Worm (Caenorhabditis elegans) whole organism, L1 larva: ENCODE measurements around the gene clc-28.

ENCODE experiments used
- C04F5.9 ChIP-seq: sonication (generic microtip); optimal IDR thresholded peaks from 2 replicates; lab custom pipeline; 2016; ENCODE audit warnings: missing genetic modification characterization, missing compliant biosample characterization
- C16A3.4 ChIP-seq: fragments of 150-350 bp; optimal IDR thresholded peaks from 2 replicates; lab custom pipeline; 2014; ENCODE audit warnings: missing biosample characterization, missing genetic modification characterization
- C34B4.2 ChIP-seq: sonication (generic microtip); optimal IDR thresholded peaks from 2 replicates; lab custom pipeline; 2017; ENCODE audit warnings: mild to moderate bottlenecking, missing genetic modification characterization, missing compliant biosample characterization
- Y116A8C.19 ChIP-seq: sonication (generic microtip); optimal IDR thresholded peaks from 2 replicates; lab custom pipeline; 2016; ENCODE audit warnings: missing compliant biosample characterization, missing genetic modification characterization, borderline replicate concordance
- aha-1 ChIP-seq: fragments of 150-350 bp; optimal IDR thresholded peaks from 2 replicates; lab custom pipeline; 2014; ENCODE audit warnings: missing biosample characterization, missing genetic modification characterization
- aly-2 ChIP-seq: fragments of 150-350 bp; optimal IDR thresholded peaks from 2 replicates; lab custom pipeline; 2014; ENCODE audit warnings: missing biosample characterization, missing genetic modification characterization
- ama-1 ChIP-seq: fragments of 150-350 bp; optimal IDR thresholded peaks from 2 replicates; lab custom pipeline; 2014
- blmp-1 ChIP-seq: fragments of 150-350 bp; optimal IDR thresholded peaks from 2 replicates; lab custom pipeline; 2014; ENCODE audit warnings: missing biosample characterization, missing genetic modification characterization
- ceh-90 ChIP-seq: sonication (generic microtip); optimal IDR thresholded peaks from 2 replicates; lab custom pipeline; 2016; ENCODE audit warnings: missing genetic modification characterization, missing compliant biosample characterization
- ces-1 ChIP-seq: fragments of 150-350 bp; optimal IDR thresholded peaks from 2 replicates; lab custom pipeline; 2014; ENCODE audit warnings: missing biosample characterization, missing genetic modification reagents, missing genetic modification characterization
- efl-1 ChIP-seq, 4 experiments: fragments of 150-350 bp; optimal IDR thresholded peaks in 3 of 4; peaks in 1 of 4; 1 replicate in 1 of 4; 2 replicates in 3 of 4; lab custom pipeline; 2014; ENCODE audit warnings: missing biosample characterization in 2 of 4, missing genetic modification characterization in 2 of 4, missing genetic modification reagents in 2 of 4
- egl-13 ChIP-seq: sonication (generic microtip); optimal IDR thresholded peaks from 2 replicates; lab custom pipeline; 2016; ENCODE audit warnings: missing genotype, missing genetic modification reagents, missing genetic modification characterization, missing compliant biosample characterization
- egl-27 ChIP-seq, 2 experiments: fragments of 150-350 bp in 1 of 2; sonication (generic microtip); optimal IDR thresholded peaks; 3 replicates each; lab custom pipeline; 2017 to 2018; ENCODE audit warnings: missing biosample characterization in 2 of 2, missing genetic modification characterization in 2 of 2, missing genetic modification reagents in 2 of 2
- elt-2 ChIP-seq: sonication (generic microtip); optimal IDR thresholded peaks from 2 replicates; lab custom pipeline; 2016; ENCODE audit warnings: missing genetic modification characterization, mild to moderate bottlenecking, inconsistent platforms, missing compliant biosample characterization, missing genetic modification reagents
- elt-3 ChIP-seq, 6 experiments: fragments of 150-350 bp in 1 of 6; sonication (generic microtip); optimal IDR thresholded peaks; 2 replicates each; lab custom pipeline; 2017 to 2018; ENCODE audit warnings: missing biosample characterization in 6 of 6, missing genetic modification characterization in 6 of 6, inconsistent platforms in 1 of 6
- fkh-4 ChIP-seq: sonication (generic microtip); optimal IDR thresholded peaks from 2 replicates; lab custom pipeline; 2016; ENCODE audit warnings: missing compliant biosample characterization, missing genetic modification characterization, borderline replicate concordance
- fkh-8 ChIP-seq: sonication (generic microtip); optimal IDR thresholded peaks from 2 replicates; lab custom pipeline; 2016; ENCODE audit warnings: mild to moderate bottlenecking, missing genetic modification characterization, missing compliant biosample characterization
- fos-1 ChIP-seq: fragments of 150-350 bp; optimal IDR thresholded peaks from 2 replicates; lab custom pipeline; 2014; ENCODE audit warnings: missing biosample characterization, missing genetic modification characterization
- grh-1 ChIP-seq: fragments of 200-800 bp; sonication (Bioruptor generic); IDR thresholded peaks from 2 replicates; pipeline ENCODE4 v1.3.6; 2022; ENCODE audit warnings: missing genetic modification reagents, missing genetic modification characterization, missing compliant biosample characterization
- hlh-17 ChIP-seq: fragments of 200-800 bp; sonication (Bioruptor generic); optimal IDR thresholded peaks from 2 replicates; lab custom pipeline; 2018; ENCODE audit warnings: missing genetic modification characterization, mild to moderate bottlenecking, missing compliant biosample characterization, moderate library complexity, borderline replicate concordance
- hlh-4 ChIP-seq: sonication (generic microtip); optimal IDR thresholded peaks from 2 replicates; lab custom pipeline; 2016; ENCODE audit warnings: mild to moderate bottlenecking, missing genetic modification characterization, missing compliant biosample characterization
- hpl-2 ChIP-seq: fragments of 150-350 bp; optimal IDR thresholded peaks from 2 replicates; lab custom pipeline; 2014; ENCODE audit warnings: missing biosample characterization, missing genetic modification reagents, missing genetic modification characterization
- irx-1 ChIP-seq: sonication (generic microtip); optimal IDR thresholded peaks from 2 replicates; lab custom pipeline; 2016; ENCODE audit warnings: missing genetic modification characterization, missing compliant biosample characterization
- isw-1 ChIP-seq: fragments of 200-800 bp; sonication (Bioruptor generic); IDR thresholded peaks from 2 replicates; pipeline ENCODE4 v1.3.6; 2022; ENCODE audit warnings: missing genetic modification characterization, missing compliant biosample characterization
- jun-1 ChIP-seq: fragments of 150-350 bp; optimal IDR thresholded peaks from 2 replicates; lab custom pipeline; 2014; ENCODE audit warnings: missing biosample characterization, missing genetic modification reagents, missing genetic modification characterization
- lin-13 ChIP-seq: fragments of 150-350 bp; optimal IDR thresholded peaks from 2 replicates; lab custom pipeline; 2014; ENCODE audit warnings: missing biosample characterization, missing genetic modification reagents, missing genetic modification characterization
- lin-14 ChIP-seq: fragments of 200-800 bp; sonication (Bioruptor generic); optimal IDR thresholded peaks from 2 replicates; lab custom pipeline; 2018; ENCODE audit warnings: mild to moderate bottlenecking, missing genetic modification characterization, moderate library complexity, missing compliant biosample characterization
- lin-15B ChIP-seq: fragments of 150-350 bp; sonication (generic microtip); optimal IDR thresholded peaks from 3 replicates; lab custom pipeline; 2014; ENCODE audit warnings: missing biosample characterization, missing genetic modification characterization
- lin-35 ChIP-seq, 2 experiments: fragments of 150-350 bp; optimal IDR thresholded peaks; 2 replicates each; lab custom pipeline; 2014; ENCODE audit warnings: missing biosample characterization in 2 of 2, missing genetic modification characterization in 2 of 2, missing genetic modification reagents in 2 of 2
- lin-39 ChIP-seq: fragments of 150-350 bp; optimal IDR thresholded peaks from 2 replicates; lab custom pipeline; 2014; ENCODE audit warnings: missing biosample characterization, missing genetic modification reagents, missing genetic modification characterization
- lir-3 ChIP-seq: sonication (generic microtip); optimal IDR thresholded peaks from 2 replicates; lab custom pipeline; 2016; ENCODE audit warnings: mild to moderate bottlenecking, missing genetic modification characterization, moderate library complexity, missing compliant biosample characterization; ENCODE audit not compliant: poor library complexity
- lsy-2 ChIP-seq, 2 experiments: fragments of 150-350 bp; optimal IDR thresholded peaks; 2 replicates each; lab custom pipeline; 2014; ENCODE audit warnings: missing biosample characterization in 2 of 2, missing genetic modification characterization in 2 of 2
- mdl-1 ChIP-seq, 2 experiments: fragments of 150-350 bp; optimal IDR thresholded peaks; 2 replicates each; lab custom pipeline; 2014 to 2017; ENCODE audit warnings: missing biosample characterization in 2 of 2, missing genetic modification characterization in 2 of 2, inconsistent platforms in 1 of 2
- mep-1 ChIP-seq: fragments of 150-350 bp; optimal IDR thresholded peaks from 2 replicates; lab custom pipeline; 2014; ENCODE audit warnings: missing biosample characterization, missing genetic modification characterization
- nhr-11 ChIP-seq: fragments of 150-350 bp; optimal IDR thresholded peaks from 2 replicates; lab custom pipeline; 2014; ENCODE audit warnings: missing biosample characterization, missing genetic modification characterization
- nhr-12 ChIP-seq: sonication (generic microtip); optimal IDR thresholded peaks from 2 replicates; lab custom pipeline; 2017; ENCODE audit warnings: missing biosample characterization, missing genetic modification characterization
- nhr-20 ChIP-seq: sonication (generic microtip); optimal IDR thresholded peaks from 2 replicates; lab custom pipeline; 2016; ENCODE audit warnings: mild to moderate bottlenecking, missing genetic modification characterization, missing compliant biosample characterization
- nhr-76 ChIP-seq: sonication (generic microtip); optimal IDR thresholded peaks from 2 replicates; lab custom pipeline; 2017; ENCODE audit warnings: missing biosample characterization, missing genetic modification characterization
- nhr-84 ChIP-seq: sonication (generic microtip); optimal IDR thresholded peaks from 2 replicates; lab custom pipeline; 2017; ENCODE audit warnings: missing biosample characterization, missing genetic modification characterization
- nhr-90 ChIP-seq: sonication (generic microtip); optimal IDR thresholded peaks from 2 replicates; lab custom pipeline; 2016; ENCODE audit warnings: mild to moderate bottlenecking, missing genetic modification characterization, missing compliant biosample characterization; ENCODE audit not compliant: poor library complexity
- snpc-4 ChIP-seq: fragments of 150-350 bp; optimal IDR thresholded peaks from 2 replicates; lab custom pipeline; 2014; ENCODE audit warnings: missing biosample characterization, missing genetic modification characterization
- snu-23 ChIP-seq: sonication (generic microtip); optimal IDR thresholded peaks from 2 replicates; lab custom pipeline; 2016; ENCODE audit warnings: missing genetic modification characterization, missing compliant biosample characterization
- sptf-1 ChIP-seq: fragments of 150-350 bp; optimal IDR thresholded peaks from 2 replicates; lab custom pipeline; 2014; ENCODE audit warnings: missing biosample characterization, missing genetic modification characterization
- sup-37 ChIP-seq: fragments of 200-800 bp; sonication (Bioruptor generic); optimal IDR thresholded peaks from 2 replicates; lab custom pipeline; 2018; ENCODE audit warnings: mild to moderate bottlenecking, missing genetic modification characterization, missing compliant biosample characterization
- swsn-7 ChIP-seq: sonication (generic microtip); optimal IDR thresholded peaks from 2 replicates; lab custom pipeline; 2016; ENCODE audit warnings: missing genetic modification characterization, missing compliant biosample characterization
- unc-130 ChIP-seq: fragments of 150-350 bp; optimal IDR thresholded peaks from 2 replicates; lab custom pipeline; 2017; ENCODE audit warnings: missing biosample characterization, missing genetic modification characterization, inconsistent platforms
- unc-30 ChIP-seq: sonication (generic microtip); optimal IDR thresholded peaks from 2 replicates; lab custom pipeline; 2017; ENCODE audit warnings: missing biosample characterization, missing genetic modification characterization
- unc-62 ChIP-seq: fragments of 150-350 bp; optimal IDR thresholded peaks from 2 replicates; lab custom pipeline; 2014; ENCODE audit warnings: missing biosample characterization, missing genetic modification reagents, missing genetic modification characterization
- unc-86 ChIP-seq: sonication (generic microtip); optimal IDR thresholded peaks from 2 replicates; lab custom pipeline; 2016; ENCODE audit warnings: missing genetic modification characterization, missing compliant biosample characterization
- unc-98 ChIP-seq: fragments of 200-800 bp; sonication (Bioruptor generic); IDR thresholded peaks from 2 replicates; pipeline ENCODE4 v1.3.6; 2022; ENCODE audit warnings: missing genetic modification characterization, missing compliant biosample characterization
- vab-15 ChIP-seq: sonication (generic microtip); optimal IDR thresholded peaks from 2 replicates; lab custom pipeline; 2017; ENCODE audit warnings: missing genotype, mild to moderate bottlenecking, missing genetic modification characterization, missing compliant biosample characterization
- zag-1 ChIP-seq: fragments of 150-350 bp; optimal IDR thresholded peaks from 2 replicates; lab custom pipeline; 2014; ENCODE audit warnings: missing biosample characterization, missing genetic modification characterization
- zip-4 ChIP-seq: fragments of 200-800 bp; sonication (Bioruptor generic); optimal IDR thresholded peaks from 2 replicates; lab custom pipeline; 2018; ENCODE audit warnings: mild to moderate bottlenecking, missing genetic modification characterization, moderate library complexity, missing compliant biosample characterization

Gene clc-28

DNA sequence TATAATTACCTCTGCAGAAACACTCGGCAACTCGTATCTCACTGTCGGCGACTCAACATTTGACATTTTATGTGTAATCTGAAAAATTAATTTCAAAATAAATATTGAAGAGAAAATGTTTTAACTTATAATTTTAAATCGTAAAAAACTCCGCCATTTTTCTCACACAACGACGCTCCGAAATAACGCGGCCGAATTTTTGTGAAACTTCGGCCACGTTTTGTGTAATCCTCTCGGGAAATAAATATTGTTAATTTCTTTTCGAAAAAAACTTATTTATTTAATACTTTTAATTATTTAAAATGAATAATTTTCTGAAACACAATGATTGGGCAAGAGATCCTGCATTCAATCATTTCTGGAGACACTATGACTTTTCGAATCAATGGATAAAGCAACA lies 31.9 kb downstream of the clc-28 start, which contains the start of the genes F10E9.7 and F10E9.5 (continued):
- TF ChIP-seq sptf-1 (no peak), ama-1 (lab: Kevin White, UChicago) (no peak), hlh-17 (GFP tag; lab: Kevin White, UChicago) (no peak), nhr-11 (tag; lab: Kevin White, UChicago) (no peak), zag-1 (no peak), aha-1 (tag; lab: Kevin White, UChicago) (peak; percentile 4), fkh-8 (peak; percentile 92), unc-86 (tag; lab: Kevin White, UChicago) (peak; percentile 86), swsn-7 (peak; percentile 95), aly-2 (peak; percentile 65), unc-98 (GFP tag; lab: Robert Waterston, UW) (peak; percentile 91), vab-15 (tag; lab: Kevin White, UChicago) (peak; percentile 82), nhr-90 (tag; lab: Kevin White, UChicago) (peak; percentile 98), unc-62 (GFP tag; lab: Kevin White, UChicago) (no peak), zip-4 (GFP tag; lab: Kevin White, UChicago) (peak; percentile 83), lin-13 (GFP tag; lab: Kevin White, UChicago) (peak; percentile 79), elt-3 (tag; optimal IDR thresholded peaks at IDR 0.05; lab: Kevin White, UChicago) (peak in 3 of 6 experiments; percentile 24 to 85 (median 26)), ceh-90 (tag; lab: Kevin White, UChicago) (peak; percentile 96), lir-3 (tag; lab: Kevin White, UChicago) (peak; percentile 98), grh-1 (GFP tag; lab: Robert Waterston, UW) (no peak; the same call in 1 of the 2 replicates), C34B4.2 (tag; lab: Kevin White, UChicago) (no peak), C16A3.4 (tag; lab: Kevin White, UChicago) (peak; percentile 92), fkh-4 (tag; lab: Kevin White, UChicago) (peak; percentile 99), hpl-2 (GFP tag; lab: Kevin White, UChicago) (no peak), nhr-84 (tag; lab: Kevin White, UChicago) (no peak), isw-1 (GFP tag; lab: Robert Waterston, UW) (peak; percentile 87), efl-1 (optimal IDR thresholded peaks at IDR 0.05; lab: Kevin White, UChicago) (peak; percentile 75 to 90), efl-1 (GFP tag; optimal IDR thresholded peaks at IDR 0.05 in 1 of 2; lab: Kevin White, UChicago) (peak; percentile 90 to 98), egl-27 (tag; optimal IDR thresholded peaks at IDR 0.05; lab: Kevin White, UChicago) (no peak), C04F5.9 (tag; lab: Kevin White, UChicago) (peak; percentile 95), nhr-12 (no peak), jun-1 (peak; percentile 43), mep-1 (tag; lab: Kevin White, UChicago) (peak; percentile 99), snu-23 (GFP tag; lab: Kevin White, UChicago) (peak; percentile 95), snpc-4 (tag; lab: Kevin White, UChicago) (peak; percentile 75), blmp-1 (tag; lab: Kevin White, UChicago) (peak; percentile 88), unc-30 (tag; lab: Kevin White, UChicago) (no peak), mdl-1 (tag; optimal IDR thresholded peaks at IDR 0.05; lab: Kevin White, UChicago) (peak in 1 of 2 experiments; percentile 75), lin-15B (tag; lab: Kevin White, UChicago) (peak; percentile 94), egl-13 (tag; lab: Kevin White, UChicago) (peak; percentile 96), lsy-2 (tag; optimal IDR thresholded peaks at IDR 0.05; lab: Kevin White, UChicago) (peak; percentile 95 to 96), lin-39 (peak; percentile 87), Y116A8C.19 (tag; lab: Kevin White, UChicago) (peak; percentile 99), unc-130 (tag; lab: Kevin White, UChicago) (peak; percentile 99), lin-35 (GFP tag; optimal IDR thresholded peaks at IDR 0.05; lab: Kevin White, UChicago) (peak; percentile 90 to 93), ces-1 (GFP tag; lab: Kevin White, UChicago) (no peak), nhr-20 (tag; lab: Kevin White, UChicago) (peak; percentile 97), sup-37 (GFP tag; lab: Kevin White, UChicago) (peak; percentile 46), irx-1 (tag; lab: Kevin White, UChicago) (peak; percentile 98), lin-14 (GFP tag; lab: Kevin White, UChicago) (peak; percentile 97), fos-1 (peak; percentile 39), nhr-76 (tag; lab: Kevin White, UChicago) (no peak), elt-2 (peak; percentile 90), hlh-4 (tag; lab: Kevin White, UChicago) (peak; percentile 85)
